Worm (Caenorhabditis elegans) whole organism, mixed stage, embryonic: Measurements from ENCODE around the gene Y71H2B.8.

Source experiments
- M03D4.4 ChIP-seq: sonication (generic microtip); optimal IDR thresholded peaks from 2 replicates; lab custom pipeline; 2017; ENCODE audit warnings: mild to moderate bottlenecking, missing genetic modification characterization, missing compliant biosample characterization
- bed-3 ChIP-seq: fragments of 200-800 bp; sonication (Bioruptor generic); optimal IDR thresholded peaks from 3 replicates; lab custom pipeline; 2018; ENCODE audit warnings: mild to moderate bottlenecking, missing genetic modification characterization, moderate library complexity, missing compliant biosample characterization
- blmp-1 ChIP-seq: fragments of 150-350 bp; optimal IDR thresholded peaks from 2 replicates; lab custom pipeline; 2014; ENCODE audit warnings: missing biosample characterization, missing genetic modification characterization
- ceh-39 ChIP-seq: fragments of 150-350 bp; optimal IDR thresholded peaks from 2 replicates; lab custom pipeline; 2014; ENCODE audit warnings: missing biosample characterization, missing genetic modification characterization
- ceh-43 ChIP-seq: fragments of 200-800 bp; sonication (Bioruptor generic); optimal IDR thresholded peaks from 2 replicates; lab custom pipeline; 2018; ENCODE audit warnings: mild to moderate bottlenecking, missing genetic modification characterization, moderate library complexity, missing compliant biosample characterization
- ceh-83 ChIP-seq: fragments of 200-800 bp; sonication (Bioruptor generic); optimal IDR thresholded peaks from 2 replicates; lab custom pipeline; 2018; ENCODE audit warnings: mild to moderate bottlenecking, missing genetic modification characterization, missing compliant biosample characterization
- ces-1 ChIP-seq: fragments of 150-350 bp; optimal IDR thresholded peaks from 2 replicates; lab custom pipeline; 2014; ENCODE audit warnings: missing biosample characterization, missing genetic modification reagents, missing genetic modification characterization
- cnd-1 ChIP-seq: fragments of 200-800 bp; sonication (Bioruptor generic); optimal IDR thresholded peaks from 2 replicates; lab custom pipeline; 2018; ENCODE audit warnings: mild to moderate bottlenecking, missing genetic modification characterization, missing compliant biosample characterization
- drap-1 ChIP-seq: fragments of 200-800 bp; sonication (Bioruptor generic); optimal IDR thresholded peaks from 3 replicates; lab custom pipeline; 2018; ENCODE audit warnings: mild to moderate bottlenecking, missing genetic modification characterization, missing compliant biosample characterization
- elt-1 ChIP-seq: sonication (generic microtip); optimal IDR thresholded peaks from 2 replicates; lab custom pipeline; 2017; ENCODE audit warnings: missing genetic modification characterization, mild to moderate bottlenecking, missing compliant biosample characterization, antibody characterized with exemption, moderate library complexity, borderline replicate concordance; ENCODE audit not compliant: insufficient read depth
- elt-3 ChIP-seq: fragments of 150-350 bp; optimal IDR thresholded peaks from 2 replicates; lab custom pipeline; 2014; ENCODE audit warnings: missing biosample characterization, missing genetic modification characterization
- flh-1 ChIP-seq: fragments of 200-800 bp; sonication (Bioruptor generic); optimal IDR thresholded peaks from 2 replicates; lab custom pipeline; 2018; ENCODE audit warnings: mild to moderate bottlenecking, missing genetic modification characterization, moderate library complexity, missing compliant biosample characterization
- ham-2 ChIP-seq: fragments of 200-800 bp; sonication (Bioruptor generic); optimal IDR thresholded peaks from 2 replicates; lab custom pipeline; 2018; ENCODE audit warnings: mild to moderate bottlenecking, missing genetic modification characterization, missing compliant biosample characterization
- hlh-1 ChIP-seq: fragments of 150-350 bp; optimal IDR thresholded peaks from 2 replicates; lab custom pipeline; 2014; ENCODE audit warnings: missing biosample characterization, missing genetic modification reagents, missing genetic modification characterization
- lin-13 ChIP-seq: fragments of 150-350 bp; optimal IDR thresholded peaks from 2 replicates; lab custom pipeline; 2014; ENCODE audit warnings: missing biosample characterization, missing genetic modification characterization
- lin-32 ChIP-seq: fragments of 200-800 bp; sonication (Bioruptor generic); optimal IDR thresholded peaks from 2 replicates; lab custom pipeline; 2018; ENCODE audit warnings: mild to moderate bottlenecking, missing genetic modification characterization, missing compliant biosample characterization
- lsy-2 ChIP-seq: fragments of 150-350 bp; optimal IDR thresholded peaks from 2 replicates; lab custom pipeline; 2014; ENCODE audit warnings: missing biosample characterization, missing genetic modification characterization
- mab-5 ChIP-seq: fragments of 150-350 bp; optimal IDR thresholded peaks from 2 replicates; lab custom pipeline; 2014; ENCODE audit warnings: missing biosample characterization, missing genetic modification characterization
- mep-1 ChIP-seq: fragments of 150-350 bp; optimal IDR thresholded peaks from 2 replicates; lab custom pipeline; 2017; ENCODE audit warnings: missing biosample characterization, missing genetic modification reagents, missing genetic modification characterization, inconsistent platforms
- mls-2 ChIP-seq: sonication (generic microtip); optimal IDR thresholded peaks from 2 replicates; lab custom pipeline; 2016; ENCODE audit warnings: mild to moderate bottlenecking, missing genetic modification characterization, moderate library complexity, missing compliant biosample characterization
- nhr-12 ChIP-seq: fragments of 150-350 bp; optimal IDR thresholded peaks from 2 replicates; lab custom pipeline; 2014; ENCODE audit warnings: missing biosample characterization, missing genetic modification characterization
- nhr-2 ChIP-seq: fragments of 150-350 bp; optimal IDR thresholded peaks from 2 replicates; lab custom pipeline; 2014; ENCODE audit warnings: missing biosample characterization, missing genetic modification characterization
- nhr-237 ChIP-seq: fragments of 150-350 bp; optimal IDR thresholded peaks from 2 replicates; lab custom pipeline; 2014; ENCODE audit warnings: missing biosample characterization, missing genetic modification characterization
- nhr-28 ChIP-seq: fragments of 150-350 bp; optimal IDR thresholded peaks from 2 replicates; lab custom pipeline; 2014; ENCODE audit warnings: missing biosample characterization, missing genetic modification characterization
- nhr-76 ChIP-seq: sonication (generic microtip); optimal IDR thresholded peaks from 2 replicates; lab custom pipeline; 2017; ENCODE audit warnings: missing biosample characterization, missing genetic modification characterization
- pha-4 ChIP-seq: fragments of 150-350 bp; optimal IDR thresholded peaks from 2 replicates; lab custom pipeline; 2018; ENCODE audit warnings: missing biosample characterization, missing genetic modification reagents, missing genetic modification characterization
- sem-2 ChIP-seq: fragments of 200-800 bp; sonication (Bioruptor generic); optimal IDR thresholded peaks from 2 replicates; lab custom pipeline; 2018; ENCODE audit warnings: mild to moderate bottlenecking, missing genetic modification characterization, missing compliant biosample characterization
- snpc-4 ChIP-seq: fragments of 150-350 bp; optimal IDR thresholded peaks from 2 replicates; lab custom pipeline; 2014; ENCODE audit warnings: missing biosample characterization, missing genetic modification characterization
- sptf-1 ChIP-seq: sonication (generic microtip); optimal IDR thresholded peaks from 2 replicates; lab custom pipeline; 2017; ENCODE audit warnings: mild to moderate bottlenecking, missing genetic modification characterization, moderate library complexity, missing compliant biosample characterization
- tbx-8 ChIP-seq: fragments of 200-800 bp; sonication (Bioruptor generic); optimal IDR thresholded peaks from 2 replicates; lab custom pipeline; 2018; ENCODE audit warnings: mild to moderate bottlenecking, missing genetic modification characterization, moderate library complexity, missing compliant biosample characterization
- unc-120 ChIP-seq: sonication (generic microtip); optimal IDR thresholded peaks from 2 replicates; lab custom pipeline; 2017; ENCODE audit warnings: missing genetic modification characterization, missing compliant biosample characterization; ENCODE audit not compliant: poor library complexity, severe bottlenecking
- unc-39 ChIP-seq: fragments of 150-350 bp; optimal IDR thresholded peaks from 2 replicates; lab custom pipeline; 2014; ENCODE audit warnings: missing biosample characterization, missing genetic modification characterization
- unc-62 ChIP-seq: fragments of 150-350 bp; optimal IDR thresholded peaks from 2 replicates; lab custom pipeline; 2014; ENCODE audit warnings: missing biosample characterization, missing genetic modification reagents, missing genetic modification characterization
- zip-8 ChIP-seq: fragments of 150-350 bp; optimal IDR thresholded peaks from 2 replicates; lab custom pipeline; 2014; ENCODE audit warnings: missing biosample characterization, missing genetic modification characterization
- ztf-11 ChIP-seq: fragments of 150-350 bp; optimal IDR thresholded peaks from 2 replicates; lab custom pipeline; 2014; ENCODE audit warnings: missing biosample characterization, missing genetic modification characterization

Gene Y71H2B.8

ce11 chrIII:2586193-2586592 lies 7.1 kb downstream of the Y71H2B.8 start, which contains the start of gene gpa-17:
Gene gpa-17, plus strand, starts transcription at chrIII:2586555.
- TF ChIP-seq M03D4.4 (tag; lab: Kevin White, UChicago) = no peak
- TF ChIP-seq pha-4 (tag; lab: Kevin White, UChicago) = no peak
- TF ChIP-seq ceh-43 (GFP tag; lab: Kevin White, UChicago) = no peak
- no peak for TF ChIP-seq ceh-83 (GFP tag; lab: Kevin White, UChicago)
- no peak for TF ChIP-seq ham-2
- no peak for TF ChIP-seq mep-1
- TF ChIP-seq lsy-2 (tag; lab: Kevin White, UChicago) = no peak
- TF ChIP-seq elt-3 (tag; lab: Kevin White, UChicago) = no peak
- TF ChIP-seq snpc-4 (tag; lab: Kevin White, UChicago) = no peak
- no peak for TF ChIP-seq mls-2 (tag; lab: Kevin White, UChicago)
- no peak for TF ChIP-seq ces-1 (GFP tag; lab: Kevin White, UChicago)
- TF ChIP-seq flh-1 (GFP tag; lab: Kevin White, UChicago) = no peak
- no peak for TF ChIP-seq elt-1 (tag; lab: Kevin White, UChicago)
- no peak for TF ChIP-seq mab-5 (tag; lab: Kevin White, UChicago)

ce11 chrIII:2596984-2597454 lies 17.9 kb downstream of the Y71H2B.8 start, which contains the start of gene apb-1:
Gene apb-1, minus strand, starts transcription at chrIII:2597034.
- TF ChIP-seq cnd-1 = peak; percentile 56
- TF ChIP-seq lin-32 = peak; percentile 5
- no peak for TF ChIP-seq nhr-12 (tag; lab: Kevin White, UChicago)
- peak; percentile 10 for TF ChIP-seq hlh-1 (tag; lab: Kevin White, UChicago)
- no peak for TF ChIP-seq drap-1 (GFP tag; lab: Kevin White, UChicago)
- TF ChIP-seq unc-120 = peak; percentile 94
- peak; percentile 87 for TF ChIP-seq mep-1
- TF ChIP-seq bed-3 = peak; percentile 3
- TF ChIP-seq lsy-2 (tag; lab: Kevin White, UChicago) = peak; percentile 87
- no peak for TF ChIP-seq tbx-8 (GFP tag; lab: Kevin White, UChicago)
- no peak for TF ChIP-seq nhr-2
- TF ChIP-seq sem-2 (GFP tag; lab: Kevin White, UChicago) = no peak
- peak; percentile 90 for TF ChIP-seq sptf-1 (tag; lab: Kevin White, UChicago)
- no peak for TF ChIP-seq nhr-28
- TF ChIP-seq ceh-43 (GFP tag; lab: Kevin White, UChicago) = no peak
- peak; percentile 51 for TF ChIP-seq ztf-11 (tag; lab: Kevin White, UChicago)
- TF ChIP-seq zip-8 (tag; lab: Kevin White, UChicago) = no peak
- no peak for TF ChIP-seq elt-3 (tag; lab: Kevin White, UChicago)
- no peak for TF ChIP-seq elt-1 (tag; lab: Kevin White, UChicago)
- peak; percentile 64 for TF ChIP-seq mab-5 (tag; lab: Kevin White, UChicago)
- no peak for TF ChIP-seq snpc-4 (tag; lab: Kevin White, UChicago)
- TF ChIP-seq ceh-39 (tag; lab: Kevin White, UChicago) = peak; percentile 66
- TF ChIP-seq ceh-83 (GFP tag; lab: Kevin White, UChicago) = no peak
- peak; percentile 58 for TF ChIP-seq M03D4.4 (tag; lab: Kevin White, UChicago)
- peak; percentile 73 for TF ChIP-seq nhr-237 (tag; lab: Kevin White, UChicago)
- peak; percentile 89 for TF ChIP-seq ces-1 (GFP tag; lab: Kevin White, UChicago)
- TF ChIP-seq mls-2 (tag; lab: Kevin White, UChicago) = peak; percentile 78
- TF ChIP-seq unc-62 (GFP tag; lab: Kevin White, UChicago) = peak; percentile 32
- TF ChIP-seq nhr-76 (tag; lab: Kevin White, UChicago) = no peak
- TF ChIP-seq flh-1 (GFP tag; lab: Kevin White, UChicago) = no peak
- TF ChIP-seq blmp-1 (tag; lab: Kevin White, UChicago) = no peak
- peak; percentile 91 for TF ChIP-seq pha-4 (tag; lab: Kevin White, UChicago)
- no peak for TF ChIP-seq ham-2
- TF ChIP-seq lin-13 = peak; percentile 93
- TF ChIP-seq unc-39 (tag; lab: Kevin White, UChicago) = no peak

- TF ChIP-seq snpc-4 (tag; lab: Kevin White, UChicago) = no peak
- TF ChIP-seq lin-32 = no peak
- no peak for TF ChIP-seq nhr-12 (tag; lab: Kevin White, UChicago)
- TF ChIP-seq ceh-39 (tag; lab: Kevin White, UChicago) = no peak
- TF ChIP-seq flh-1 (GFP tag; lab: Kevin White, UChicago) = no peak
- TF ChIP-seq lin-13 = no peak
- no peak for TF ChIP-seq ztf-11 (tag; lab: Kevin White, UChicago)
- no peak for TF ChIP-seq lsy-2 (tag; lab: Kevin White, UChicago)
- no peak for TF ChIP-seq unc-62 (GFP tag; lab: Kevin White, UChicago)
- TF ChIP-seq mls-2 (tag; lab: Kevin White, UChicago) = no peak
- TF ChIP-seq blmp-1 (tag; lab: Kevin White, UChicago) = no peak
- no peak for TF ChIP-seq zip-8 (tag; lab: Kevin White, UChicago)
- no peak for TF ChIP-seq ces-1 (GFP tag; lab: Kevin White, UChicago)
- TF ChIP-seq bed-3 = no peak
- TF ChIP-seq unc-39 (tag; lab: Kevin White, UChicago) = no peak
- TF ChIP-seq pha-4 (tag; lab: Kevin White, UChicago) = no peak
Observed at ce11 chrIII:2597753-2598152, 18.7 kb downstream of the Y71H2B.8 start, which contains the start of gene mdt-19. Gene mdt-19, plus strand, starts transcription at chrIII:2598053.
